Fruit fly (Drosophila melanogaster): ENCODE data around the gene CG6428.
A peak's percentile ranks its signal among the peaks of the same experiment; 100 is the strongest.

CG6428 gene

dm6 chrX:3968346-3969044 lies at the start of gene CG6428:
Gene CG6428 (minus strand): TSS chrX:3968655.
- TF ChIP-seq CG12768 (GFP tag; optimal IDR thresholded peaks at IDR 0.05) (peak; percentile 64), ovo (GFP tag; optimal IDR thresholded peaks at IDR 0.05) (peak; percentile 74), pad (GFP tag; optimal IDR thresholded peaks at IDR 0.05) (peak; percentile 51), tj (GFP tag; optimal IDR thresholded peaks at IDR 0.05) (peak; percentile 60), kay (GFP tag; ENCODE audit: borderline replicate concordance) (no peak), CG33017 (tag; optimal IDR thresholded peaks at IDR 0.05) (no peak), Hr96 (GFP tag; optimal IDR thresholded peaks at IDR 0.05) (no peak), bab1 (GFP tag; optimal IDR thresholded peaks at IDR 0.05) (peak; percentile 59), CG7045 (GFP tag; optimal IDR thresholded peaks at IDR 0.05) (no peak), CG7101 (tag; optimal IDR thresholded peaks at IDR 0.05) (peak; percentile 23), Crg-1 (GFP tag; optimal IDR thresholded peaks at IDR 0.05) (peak; percentile 26), CG11617 (GFP tag; optimal IDR thresholded peaks at IDR 0.05) (no peak), CG1620 (GFP tag; optimal IDR thresholded peaks at IDR 0.05) (peak; percentile 53), cnc (optimal IDR thresholded peaks at IDR 0.05) (no peak), Clk (GFP tag; optimal IDR thresholded peaks at IDR 0.05) (no peak), CG14711 (tag; optimal IDR thresholded peaks at IDR 0.05) (peak; percentile 34), Mnt (GFP tag; optimal IDR thresholded peaks at IDR 0.05) (peak; percentile 83), cic (GFP tag; optimal IDR thresholded peaks at IDR 0.05) (no peak), CG5204 (GFP tag; optimal IDR thresholded peaks at IDR 0.05) (no peak), toe (GFP tag; optimal IDR thresholded peaks at IDR 0.05) (no peak)

dm6 chrX:4012844-4013243 lies 44.4 kb upstream of the CG6428 start:
- no peak for TF ChIP-seq CG11617 (GFP tag; optimal IDR thresholded peaks at IDR 0.05)
- no peak for TF ChIP-seq bab1 (GFP tag; optimal IDR thresholded peaks at IDR 0.05)
- TF ChIP-seq toe (GFP tag; optimal IDR thresholded peaks at IDR 0.05), result no peak
- TF ChIP-seq CG12768 (GFP tag; optimal IDR thresholded peaks at IDR 0.05), result no peak
- TF ChIP-seq Crg-1 (GFP tag; optimal IDR thresholded peaks at IDR 0.05), result no peak
- no peak for TF ChIP-seq CG14711 (tag; optimal IDR thresholded peaks at IDR 0.05)
- no peak for TF ChIP-seq CG7045 (GFP tag; optimal IDR thresholded peaks at IDR 0.05)
- TF ChIP-seq cic (GFP tag; optimal IDR thresholded peaks at IDR 0.05), result no peak
- no peak for TF ChIP-seq tj (GFP tag; optimal IDR thresholded peaks at IDR 0.05)
- no peak for TF ChIP-seq ovo (GFP tag; optimal IDR thresholded peaks at IDR 0.05)
- no peak for TF ChIP-seq CG7101 (tag; optimal IDR thresholded peaks at IDR 0.05)
- TF ChIP-seq CG33017 (tag; optimal IDR thresholded peaks at IDR 0.05), result no peak
- TF ChIP-seq pad (GFP tag; optimal IDR thresholded peaks at IDR 0.05), result no peak
- TF ChIP-seq cnc (optimal IDR thresholded peaks at IDR 0.05), result no peak
- no peak for TF ChIP-seq CG5204 (GFP tag; optimal IDR thresholded peaks at IDR 0.05)
- no peak for TF ChIP-seq CG1620 (GFP tag; optimal IDR thresholded peaks at IDR 0.05)
- no peak for TF ChIP-seq Mnt (GFP tag; optimal IDR thresholded peaks at IDR 0.05)

dm6 chrX:4010835-4011234 lies 42.4 kb upstream of the CG6428 start:
- TF ChIP-seq Clk (GFP tag; optimal IDR thresholded peaks at IDR 0.05), result no peak
- no peak for TF ChIP-seq bab1 (GFP tag; optimal IDR thresholded peaks at IDR 0.05)
- TF ChIP-seq cnc (optimal IDR thresholded peaks at IDR 0.05), result no peak
- TF ChIP-seq CG12768 (GFP tag; optimal IDR thresholded peaks at IDR 0.05), result no peak
- no peak for TF ChIP-seq toe (GFP tag; optimal IDR thresholded peaks at IDR 0.05)
- TF ChIP-seq cic (GFP tag; optimal IDR thresholded peaks at IDR 0.05), result no peak

- TF ChIP-seq pad (GFP tag; optimal IDR thresholded peaks at IDR 0.05) (no peak), kay (GFP tag; ENCODE audit: borderline replicate concordance) (no peak), cnc (optimal IDR thresholded peaks at IDR 0.05) (no peak), CG7045 (GFP tag; optimal IDR thresholded peaks at IDR 0.05) (no peak), CG14711 (tag; optimal IDR thresholded peaks at IDR 0.05) (no peak), toe (GFP tag; optimal IDR thresholded peaks at IDR 0.05) (no peak), Clk (GFP tag; optimal IDR thresholded peaks at IDR 0.05) (no peak), Hr96 (GFP tag; optimal IDR thresholded peaks at IDR 0.05) (no peak), bab1 (GFP tag; optimal IDR thresholded peaks at IDR 0.05) (no peak)
Observed at dm6 chrX:4010179-4010578, 41.7 kb upstream of the CG6428 start.

dm6 chrX:4005047-4005446 lies 36.6 kb upstream of the CG6428 start:
- TF ChIP-seq kay (GFP tag; ENCODE audit: borderline replicate concordance), result no peak
- no peak for TF ChIP-seq cic (GFP tag; optimal IDR thresholded peaks at IDR 0.05)
- no peak for TF ChIP-seq CG5204 (GFP tag; optimal IDR thresholded peaks at IDR 0.05)
- no peak for TF ChIP-seq bab1 (GFP tag; optimal IDR thresholded peaks at IDR 0.05)
- TF ChIP-seq CG33017 (tag; optimal IDR thresholded peaks at IDR 0.05), result no peak
- TF ChIP-seq CG11617 (GFP tag; optimal IDR thresholded peaks at IDR 0.05), result no peak
- no peak for TF ChIP-seq tj (GFP tag; optimal IDR thresholded peaks at IDR 0.05)
- no peak for TF ChIP-seq CG7101 (tag; optimal IDR thresholded peaks at IDR 0.05)
- no peak for TF ChIP-seq toe (GFP tag; optimal IDR thresholded peaks at IDR 0.05)
- no peak for TF ChIP-seq pad (GFP tag; optimal IDR thresholded peaks at IDR 0.05)
- TF ChIP-seq ovo (GFP tag; optimal IDR thresholded peaks at IDR 0.05), result no peak
- no peak for TF ChIP-seq CG14711 (tag; optimal IDR thresholded peaks at IDR 0.05)
- TF ChIP-seq CG7045 (GFP tag; optimal IDR thresholded peaks at IDR 0.05), result no peak
- TF ChIP-seq Mnt (GFP tag; optimal IDR thresholded peaks at IDR 0.05), result no peak
- TF ChIP-seq Hr96 (GFP tag; optimal IDR thresholded peaks at IDR 0.05), result no peak
- TF ChIP-seq cnc (optimal IDR thresholded peaks at IDR 0.05), result no peak
- TF ChIP-seq Clk (GFP tag; optimal IDR thresholded peaks at IDR 0.05), result no peak
- no peak for TF ChIP-seq Crg-1 (GFP tag; optimal IDR thresholded peaks at IDR 0.05)
- no peak for TF ChIP-seq CG1620 (GFP tag; optimal IDR thresholded peaks at IDR 0.05)
- TF ChIP-seq CG12768 (GFP tag; optimal IDR thresholded peaks at IDR 0.05), result no peak

- TF ChIP-seq tj (GFP tag; optimal IDR thresholded peaks at IDR 0.05) (no peak), cic (GFP tag; optimal IDR thresholded peaks at IDR 0.05) (no peak), ovo (GFP tag; optimal IDR thresholded peaks at IDR 0.05) (no peak), CG33017 (tag; optimal IDR thresholded peaks at IDR 0.05) (no peak), Hr96 (GFP tag; optimal IDR thresholded peaks at IDR 0.05) (no peak), Crg-1 (GFP tag; optimal IDR thresholded peaks at IDR 0.05) (no peak), CG12768 (GFP tag; optimal IDR thresholded peaks at IDR 0.05) (no peak), CG11617 (GFP tag; optimal IDR thresholded peaks at IDR 0.05) (no peak), CG7101 (tag; optimal IDR thresholded peaks at IDR 0.05) (no peak), CG14711 (tag; optimal IDR thresholded peaks at IDR 0.05) (no peak), Clk (GFP tag; optimal IDR thresholded peaks at IDR 0.05) (no peak), toe (GFP tag; optimal IDR thresholded peaks at IDR 0.05) (no peak), kay (GFP tag; ENCODE audit: borderline replicate concordance) (no peak)
Observed at dm6 chrX:3971250-3971649, 2.8 kb upstream of the CG6428 start, which contains the start of gene CG6414. Gene CG6414 (minus strand): TSS chrX:3971350.
